Fruit fly (Drosophila melanogaster) whole organism, embryonic: Measurements from ENCODE around the gene CG31538.

ENCODE experiments used
- Adf1 ChIP-seq: fragments of 200-800 bp; sonication (Bioruptor generic); IDR thresholded peaks from 2 replicates; pipeline ENCODE4 v1.3.6; 2022; ENCODE audit warnings: missing biosample characterization, missing genetic modification characterization
- Aef1 ChIP-seq: fragments of 200-800 bp; sonication (Bioruptor generic); IDR thresholded peaks from 3 replicates; pipeline ENCODE4 v1.3.6; 2022; ENCODE audit warnings: missing biosample characterization, missing genetic modification characterization
- CG10654 ChIP-seq: fragments of 200-800 bp; sonication (Bioruptor generic); optimal IDR thresholded peaks from 2 replicates; lab custom pipeline; 2016; ENCODE audit warnings: missing biosample characterization, missing genetic modification characterization
- CG11695 ChIP-seq: fragments of 200-800 bp; sonication (Bioruptor generic); IDR thresholded peaks from 3 replicates; pipeline ENCODE4 v1.3.6; 2022; ENCODE audit warnings: missing biosample characterization, missing genetic modification characterization
- CG11696 ChIP-seq: fragments of 200-800 bp; sonication (Bioruptor generic); IDR thresholded peaks from 2 replicates; pipeline ENCODE4 v1.3.6; 2022; ENCODE audit warnings: missing biosample characterization, missing genetic modification characterization
- CG15479 ChIP-seq: fragments of 200-800 bp; sonication (Bioruptor generic); optimal IDR thresholded peaks from 3 replicates; lab custom pipeline; 2019; ENCODE audit warnings: missing biosample characterization, mild to moderate bottlenecking, missing genetic modification characterization, moderate library complexity
- CG17568 ChIP-seq: fragments of 200-800 bp; sonication (Bioruptor generic); optimal IDR thresholded peaks from 2 replicates; lab custom pipeline; 2018; ENCODE audit warnings: missing biosample characterization, mild to moderate bottlenecking, missing genetic modification characterization, moderate library complexity
- CG18011 ChIP-seq: fragments of 200-800 bp; sonication (Bioruptor generic); optimal IDR thresholded peaks from 2 replicates; lab custom pipeline; 2017; ENCODE audit warnings: missing biosample characterization, missing genetic modification characterization, mild to moderate bottlenecking, moderate library complexity, missing genotype
- CG18764 ChIP-seq: fragments of 200-800 bp; sonication (Bioruptor generic); optimal IDR thresholded peaks from 3 replicates; lab custom pipeline; 2016; ENCODE audit warnings: missing biosample characterization, missing genetic modification characterization
- CG2199 ChIP-seq: fragments of 200-800 bp; sonication (Bioruptor generic); IDR thresholded peaks from 3 replicates; pipeline ENCODE4 v1.3.6; 2022; ENCODE audit warnings: missing biosample characterization, missing genetic modification characterization
- CG32532 ChIP-seq: fragments of 200-800 bp; sonication (Bioruptor generic); IDR thresholded peaks from 2 replicates; pipeline ENCODE4 v1.3.6; 2022; ENCODE audit warnings: missing biosample characterization, missing genetic modification characterization
- CG4404 ChIP-seq: fragments of 200-800 bp; sonication (Bioruptor generic); IDR thresholded peaks from 2 replicates; pipeline ENCODE4 v1.3.6; 2022; ENCODE audit warnings: missing biosample characterization, missing genetic modification characterization
- CG4617 ChIP-seq: fragments of 200-800 bp; sonication (Bioruptor generic); optimal IDR thresholded peaks from 3 replicates; lab custom pipeline; 2016; ENCODE audit warnings: missing biosample characterization, missing genetic modification characterization, borderline replicate concordance
- CG4707 ChIP-seq: fragments of 200-800 bp; sonication (Bioruptor generic); optimal IDR thresholded peaks from 2 replicates; lab custom pipeline; 2018; ENCODE audit warnings: missing biosample characterization, mild to moderate bottlenecking, missing genetic modification characterization, moderate library complexity
- CG9817 ChIP-seq: fragments of 200-800 bp; sonication (Bioruptor generic); optimal IDR thresholded peaks from 2 replicates; lab custom pipeline; 2018; ENCODE audit warnings: missing biosample characterization, mild to moderate bottlenecking, missing genetic modification characterization, moderate library complexity
- CTCF ChIP-seq: fragments of 200-800 bp; sonication (Bioruptor generic); optimal IDR thresholded peaks from 2 replicates; lab custom pipeline; 2017; ENCODE audit warnings: missing biosample characterization, mild to moderate bottlenecking, missing genetic modification characterization, moderate library complexity
- ERR ChIP-seq: fragments of 200-800 bp; sonication (Bioruptor generic); optimal IDR thresholded peaks from 2 replicates; lab custom pipeline; 2016; ENCODE audit warnings: missing biosample characterization, missing genetic modification characterization
- HLH3B ChIP-seq: fragments of 200-800 bp; sonication (Bioruptor generic); IDR thresholded peaks from 2 replicates; pipeline ENCODE4 v1.3.6; 2022; ENCODE audit warnings: missing biosample characterization, missing genetic modification characterization
- HmgD ChIP-seq: fragments of 200-800 bp; sonication (Bioruptor generic); optimal IDR thresholded peaks from 3 replicates; lab custom pipeline; 2016; ENCODE audit warnings: missing biosample characterization, missing genetic modification characterization
- Hmr ChIP-seq: fragments of 200-800 bp; sonication (Bioruptor generic); optimal IDR thresholded peaks from 3 replicates; lab custom pipeline; 2017; ENCODE audit warnings: mild to moderate bottlenecking, missing biosample characterization, missing genetic modification reagents, missing genetic modification characterization
- Lhr ChIP-seq: fragments of 200-800 bp; sonication (Bioruptor generic); optimal IDR thresholded peaks from 3 replicates; lab custom pipeline; 2017; ENCODE audit warnings: mild to moderate bottlenecking, missing biosample characterization, missing genetic modification reagents, missing genetic modification characterization
- MESR4 ChIP-seq: fragments of 200-800 bp; sonication (Bioruptor generic); optimal IDR thresholded peaks from 2 replicates; lab custom pipeline; 2018; ENCODE audit warnings: missing biosample characterization, mild to moderate bottlenecking, missing genetic modification characterization, moderate library complexity
- Med ChIP-seq: fragments of 200-800 bp; sonication (Bioruptor generic); peaks from one replicate; lab custom pipeline; 2016; ENCODE audit warnings: missing biosample characterization, missing genetic modification characterization, mild to moderate bottlenecking, inconsistent platforms, moderate library complexity
- Sry-β ChIP-seq: fragments of 200-800 bp; sonication (Bioruptor generic); optimal IDR thresholded peaks from 2 replicates; lab custom pipeline; 2018; ENCODE audit warnings: missing biosample characterization, mild to moderate bottlenecking, missing genetic modification characterization, moderate library complexity
- Trl ChIP-seq, 3 experiments: fragments of >200 bp in 2 of 3; fragments of 200-800 bp in 1 of 3; sonication (Bioruptor generic) in 1 of 3; optimal IDR thresholded peaks; 2 replicates in 1 of 3; 3 replicates in 2 of 3; lab custom pipeline; 2016 to 2017; ENCODE audit warnings: missing biosample characterization in 1 of 3, missing genetic modification characterization in 1 of 3
- cg ChIP-seq: fragments of 200-800 bp; sonication (Bioruptor generic); optimal IDR thresholded peaks from 3 replicates; lab custom pipeline; 2019; ENCODE audit warnings: missing biosample characterization, mild to moderate bottlenecking, missing genetic modification characterization, moderate library complexity
- chinmo ChIP-seq: fragments of 200-800 bp; sonication (Bioruptor generic); IDR thresholded peaks from 4 replicates; pipeline ENCODE4 v1.3.6; 2022; ENCODE audit warnings: missing biosample characterization, missing genetic modification characterization; ENCODE audit not compliant: partially characterized antibody
- crc ChIP-seq: fragments of 200-800 bp; sonication (Bioruptor generic); optimal IDR thresholded peaks from 2 replicates; lab custom pipeline; 2016; ENCODE audit warnings: missing biosample characterization, missing genetic modification characterization
- dati ChIP-seq: fragments of 200-800 bp; sonication (Bioruptor generic); IDR thresholded peaks from 2 replicates; pipeline ENCODE4 v1.3.6; 2022; ENCODE audit warnings: missing biosample characterization, missing genetic modification characterization
- dmrt11E ChIP-seq: fragments of 200-800 bp; sonication (Bioruptor generic); optimal IDR thresholded peaks from 3 replicates; lab custom pipeline; 2018; ENCODE audit warnings: missing biosample characterization, mild to moderate bottlenecking, missing genetic modification characterization, moderate library complexity
- en ChIP-seq: fragments of 200-800 bp; sonication (Bioruptor generic); optimal IDR thresholded peaks from 2 replicates; lab custom pipeline; 2016; ENCODE audit warnings: missing biosample characterization, missing genetic modification characterization
- ftz-f1 ChIP-seq: fragments of 200-800 bp; sonication (Bioruptor generic); optimal IDR thresholded peaks from 2 replicates; lab custom pipeline; 2016; ENCODE audit warnings: missing biosample characterization, missing genetic modification characterization
- gcm ChIP-seq: fragments of 200-800 bp; sonication (Bioruptor generic); optimal IDR thresholded peaks from 2 replicates; lab custom pipeline; 2019; ENCODE audit warnings: missing biosample characterization, mild to moderate bottlenecking, missing genetic modification characterization, moderate library complexity
- gcm2 ChIP-seq: fragments of 200-800 bp; sonication (Bioruptor generic); optimal IDR thresholded peaks from 2 replicates; lab custom pipeline; 2016; ENCODE audit warnings: missing biosample characterization, missing genetic modification characterization
- gfzf ChIP-seq: fragments of 200-800 bp; sonication (Bioruptor generic); optimal IDR thresholded peaks from 2 replicates; lab custom pipeline; 2016; ENCODE audit warnings: missing biosample characterization, mild to moderate bottlenecking, missing genetic modification characterization, moderate library complexity
- jigr1 ChIP-seq: fragments of 200-800 bp; sonication (Bioruptor generic); IDR thresholded peaks from 3 replicates; pipeline ENCODE4 v1.3.6; 2022; ENCODE audit warnings: missing biosample characterization, missing genetic modification characterization
- mam ChIP-seq: fragments of 200-800 bp; sonication (Bioruptor generic); optimal IDR thresholded peaks from 3 replicates; lab custom pipeline; 2016; ENCODE audit warnings: missing biosample characterization, missing genetic modification characterization
- nerfin-2 ChIP-seq: fragments of 200-800 bp; sonication (Bioruptor generic); IDR thresholded peaks from 2 replicates; pipeline ENCODE4 v1.3.6; 2022; ENCODE audit warnings: missing biosample characterization, missing genetic modification characterization; ENCODE audit not compliant: partially characterized antibody
- pzg ChIP-seq: fragments of 200-800 bp; sonication (Bioruptor generic); optimal IDR thresholded peaks from 3 replicates; lab custom pipeline; 2018; ENCODE audit warnings: missing biosample characterization, mild to moderate bottlenecking, missing genetic modification characterization, moderate library complexity
- scrt ChIP-seq: fragments of 200-800 bp; sonication (Bioruptor generic); optimal IDR thresholded peaks from 2 replicates; lab custom pipeline; 2018; ENCODE audit warnings: missing biosample characterization, mild to moderate bottlenecking, missing genetic modification characterization, moderate library complexity
- sima ChIP-seq: fragments of 200-800 bp; sonication (Bioruptor generic); optimal IDR thresholded peaks from 2 replicates; lab custom pipeline; 2016; ENCODE audit warnings: missing biosample characterization, missing genetic modification characterization
- so ChIP-seq: fragments of 200-800 bp; sonication (Bioruptor generic); IDR thresholded peaks from 3 replicates; pipeline ENCODE4 v1.3.6; 2022; ENCODE audit warnings: missing biosample characterization, missing genetic modification characterization
- sqz ChIP-seq: fragments of 200-800 bp; sonication (Bioruptor generic); optimal IDR thresholded peaks from 3 replicates; lab custom pipeline; 2018; ENCODE audit warnings: missing biosample characterization, mild to moderate bottlenecking, missing genetic modification characterization
- tap ChIP-seq: fragments of 200-800 bp; optimal IDR thresholded peaks from 3 replicates; lab custom pipeline; 2019; ENCODE audit warnings: missing biosample characterization, mild to moderate bottlenecking, missing genetic modification characterization, moderate library complexity
- unc-4 ChIP-seq: fragments of 200-800 bp; sonication (Bioruptor generic); IDR thresholded peaks from 2 replicates; pipeline ENCODE4 v1.3.6; 2022; ENCODE audit warnings: missing biosample characterization, missing genetic modification characterization; ENCODE audit not compliant: partially characterized antibody

Gene CG31538

DNA sequence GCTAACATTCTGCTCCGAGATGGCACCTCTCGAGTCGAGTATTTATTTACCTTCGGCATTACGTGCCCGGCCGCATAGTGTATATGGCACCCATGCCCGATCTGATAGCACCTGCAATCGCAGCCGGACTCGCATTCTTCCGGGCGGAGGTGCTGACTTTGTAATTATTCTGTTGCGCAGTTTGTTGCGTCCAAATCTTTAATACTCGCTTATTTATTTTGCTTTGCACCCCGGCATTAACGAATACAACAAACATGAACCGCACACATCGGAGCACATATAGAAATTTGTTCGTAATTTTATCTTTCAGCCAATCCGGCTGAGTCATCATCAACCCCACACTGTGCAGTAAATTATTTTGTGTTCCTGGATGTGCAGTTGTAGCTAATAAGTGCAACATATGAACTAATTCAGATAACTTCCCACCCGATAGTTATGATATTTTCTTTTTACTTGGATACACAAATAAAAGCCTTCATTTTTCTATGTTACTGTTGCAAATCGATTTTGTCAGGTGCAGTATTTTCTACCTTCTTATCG is 15.6 kb downstream of the CG31538 start (continued):
- TF ChIP-seq CG2199 (GFP tag; lab: Robert Waterston, UW) (peak; percentile 41; the same call in 1 of the 3 replicates), dmrt11E (tag; lab: Kevin White, UChicago) (no peak), dati (GFP tag; lab: Robert Waterston, UW) (no peak), jigr1 (GFP tag; lab: Robert Waterston, UW) (no peak)
- TF ChIP-seq, all 482 proteins: peak for 6

dm6 chr3R:5261262-5261661 is 16.4 kb downstream of the CG31538 start:
- TF ChIP-seq CG4404 (GFP tag; lab: Robert Waterston, UW) (no peak), Med (peak; percentile 40), ftz-f1 (GFP tag; lab: Kevin White, UChicago) (no peak), crc (GFP tag; lab: Kevin White, UChicago) (no peak)

DNA sequence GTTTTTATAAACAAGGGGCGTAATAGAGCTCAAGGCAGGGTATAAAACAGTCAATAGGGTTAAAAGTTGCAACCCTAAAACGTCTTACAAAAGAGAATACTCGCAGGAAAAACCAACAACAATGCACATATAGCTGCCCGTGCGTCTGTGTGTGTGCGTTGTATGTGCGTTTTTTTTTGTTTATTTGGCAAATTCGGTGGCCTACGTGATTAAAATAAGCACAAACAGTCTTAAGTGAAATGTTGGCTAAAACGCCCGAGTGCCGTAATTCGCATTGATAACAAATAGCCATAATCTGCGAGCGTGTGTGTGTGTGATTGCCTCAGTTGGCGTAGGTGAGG is 20.5 kb downstream of the CG31538 start:
- TF ChIP-seq Lhr: no peak
- TF ChIP-seq MESR4 (GFP tag; lab: Kevin White, UChicago): peak; percentile 69
- TF ChIP-seq CG11695 (GFP tag; lab: Robert Waterston, UW): no peak
- peak in 1 of 2 experiments; percentile 18 for TF ChIP-seq Trl (optimal IDR thresholded peaks at IDR 0.05; lab: Kevin White, UChicago)
- no peak for TF ChIP-seq Trl (GFP tag; optimal IDR thresholded peaks at IDR 0.05; lab: Kevin White, UChicago)
- peak; percentile 11; the same call in 1 of the 2 replicates for TF ChIP-seq unc-4
- TF ChIP-seq CG4617 (GFP tag; lab: Kevin White, UChicago): peak; percentile 20
- TF ChIP-seq cg: peak; percentile 83
- no peak for TF ChIP-seq Aef1
- TF ChIP-seq sqz (GFP tag; lab: Kevin White, UChicago): peak; percentile 50
- peak; percentile 11 for TF ChIP-seq ERR (GFP tag; lab: Kevin White, UChicago)
- TF ChIP-seq sima: no peak

- TF ChIP-seq sqz (GFP tag; lab: Kevin White, UChicago) (no peak), nerfin-2 (GFP tag; lab: Robert Waterston, UW) (peak; percentile 68), HLH3B (GFP tag; lab: Robert Waterston, UW) (peak; percentile 48; the same call in 1 of the 2 replicates), Hmr (GFP tag; lab: Kevin White, UChicago) (peak; percentile 67), CG15479 (no peak), CG17568 (no peak), CG4707 (GFP tag; lab: Kevin White, UChicago) (no peak), CG32532 (peak; percentile 65), Adf1 (GFP tag; lab: Robert Waterston, UW) (no peak), gcm2 (peak; percentile 40), CTCF (peak; percentile 6), HmgD (GFP tag; lab: Kevin White, UChicago) (peak; percentile 42), CG9817 (tag; lab: Kevin White, UChicago) (peak; percentile 70), en (no peak), mam (GFP tag; lab: Kevin White, UChicago) (peak; percentile 73), CG18011 (no peak), so (GFP tag; lab: Robert Waterston, UW) (no peak), Sry-β (GFP tag; lab: Kevin White, UChicago) (peak; percentile 46), scrt (GFP tag; lab: Kevin White, UChicago) (peak; percentile 64), chinmo (GFP tag; lab: Robert Waterston, UW) (peak; percentile 84; the same call in 2 of the 4 replicates), tap (peak; percentile 53), CG18764 (GFP tag; lab: Kevin White, UChicago) (peak; percentile 18), CG10654 (peak; percentile 46), CG11696 (no peak), pzg (GFP tag; lab: Kevin White, UChicago) (peak; percentile 67), gcm (GFP tag; lab: Kevin White, UChicago) (peak; percentile 41), gfzf (GFP tag; lab: Kevin White, UChicago) (no peak)
These were observed 21.0 kb downstream of the CG31538 start, which contains the start of the genes Enoph and Hph for dm6 chr3R:5256462-5257146. Enoph (minus strand) TSS chr3R:5256681. Hph (plus strand) TSS chr3R:5257037.
